Worm (Caenorhabditis elegans): ENCODE results near the gene C11E4.7.

DNA sequence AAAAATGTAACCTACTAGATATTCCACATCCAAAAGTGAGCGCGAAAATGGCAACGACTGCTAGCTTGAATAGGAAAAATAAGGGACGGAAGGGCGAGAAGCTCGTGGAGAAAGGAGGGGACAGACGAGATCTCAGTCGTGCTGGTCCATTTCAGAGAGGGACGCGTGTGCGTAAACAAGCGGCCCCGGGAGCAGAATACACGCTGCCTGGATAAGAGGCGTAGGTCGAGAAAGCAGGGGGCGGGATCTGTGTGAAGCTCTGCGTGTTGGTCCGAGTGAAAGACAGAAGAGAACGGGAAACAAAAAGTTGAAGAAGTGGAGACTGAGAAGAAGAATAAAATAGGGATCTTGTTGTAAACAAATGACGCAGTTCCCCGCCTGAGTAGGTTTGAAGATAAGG is 51.5 kb downstream of the C11E4.7 start, which contains the start of gene T14B1.1:
- TF ChIP-seq dmd-9 (GFP tag; IDR thresholded peaks at IDR 0.05) (no peak), fkh-10 (GFP tag; optimal IDR thresholded peaks at IDR 0.05) (peak; percentile 59), ztf-11 (tag; optimal IDR thresholded peaks at IDR 0.05) (no peak), nhr-77 (tag; optimal IDR thresholded peaks at IDR 0.05) (no peak), aly-2 (tag; optimal IDR thresholded peaks at IDR 0.05) (no peak), saeg-2 (GFP tag; IDR thresholded peaks at IDR 0.05) (no peak), set-16 (GFP tag; IDR thresholded peaks at IDR 0.05) (peak; percentile 64), tag-97 (GFP tag; IDR thresholded peaks at IDR 0.05) (no peak), ceh-82 (tag; optimal IDR thresholded peaks at IDR 0.05) (no peak), dmd-6 (GFP tag; IDR thresholded peaks at IDR 0.05) (no peak), mdl-1 (tag; optimal IDR thresholded peaks at IDR 0.05) (peak; percentile 2 to 69)
